Worm (Caenorhabditis elegans) whole organism, L4 larva: ENCODE data around the gene sam-4.
A peak's percentile ranks its signal among the peaks of the same experiment; 100 is the strongest.

Experiments used
- F26F4.8 ChIP-seq: fragments of 200-800 bp; sonication (Bioruptor generic); conservative IDR thresholded peaks from 2 replicates; pipeline ENCODE4 v1.3.6; 2022; ENCODE audit warnings: missing genetic modification characterization, missing compliant biosample characterization
- F37D6.2 ChIP-seq: sonication (generic microtip); optimal IDR thresholded peaks from 2 replicates; lab custom pipeline; 2016; ENCODE audit warnings: mild to moderate bottlenecking, missing genetic modification characterization, missing compliant biosample characterization
- F44E2.7 ChIP-seq: fragments of 200-800 bp; sonication (Bioruptor generic); IDR thresholded peaks from 2 replicates; pipeline ENCODE4 v2.1.2; 2022; ENCODE audit warnings: missing genetic modification characterization, missing compliant biosample characterization
- R02D3.7 ChIP-seq: fragments of 150-350 bp; sonication (generic microtip); optimal IDR thresholded peaks from 3 replicates; lab custom pipeline; 2014; ENCODE audit warnings: missing biosample characterization, missing genetic modification characterization
- T26A8.4 ChIP-seq: fragments of 200-800 bp; sonication (Bioruptor generic); IDR thresholded peaks from 2 replicates; pipeline ENCODE4 v1.3.6; 2022; ENCODE audit warnings: missing genetic modification characterization, missing compliant biosample characterization
- Y105C5A.15 ChIP-seq: fragments of 200-800 bp; sonication (Bioruptor generic); IDR thresholded peaks from 2 replicates; pipeline ENCODE4 v1.3.6; 2022; ENCODE audit warnings: missing genetic modification characterization, missing compliant biosample characterization
- Y48G9A.11 ChIP-seq: fragments of 200-800 bp; sonication (Bioruptor generic); IDR thresholded peaks from 2 replicates; pipeline ENCODE4 v1.3.6; 2022; ENCODE audit warnings: missing genetic modification reagents, missing genetic modification characterization, missing compliant biosample characterization
- Y75B8A.6 ChIP-seq: fragments of 200-800 bp; sonication (Bioruptor generic); IDR thresholded peaks from 2 replicates; pipeline ENCODE4 v1.3.6; 2022; ENCODE audit warnings: missing genetic modification reagents, missing genetic modification characterization, missing compliant biosample characterization
- aly-2 ChIP-seq: sonication (generic microtip); optimal IDR thresholded peaks from 2 replicates; lab custom pipeline; 2018; ENCODE audit warnings: missing biosample characterization, missing genetic modification characterization
- ama-1 ChIP-seq: fragments of 150-350 bp; optimal IDR thresholded peaks from 2 replicates; lab custom pipeline; 2014; ENCODE audit warnings: inconsistent platforms, mixed read lengths
- arid-1 ChIP-seq: fragments of 200-800 bp; sonication (Bioruptor generic); conservative IDR thresholded peaks from 2 replicates; pipeline ENCODE4 v1.3.6; 2022; ENCODE audit warnings: missing genetic modification reagents, missing genetic modification characterization, missing compliant biosample characterization
- attf-4 ChIP-seq: sonication (generic microtip); optimal IDR thresholded peaks from 3 replicates; lab custom pipeline; 2017; ENCODE audit warnings: missing biosample characterization, missing genetic modification characterization
- ceh-20 ChIP-seq: fragments of 200-800 bp; sonication (Bioruptor generic); IDR thresholded peaks from 2 replicates; pipeline ENCODE4 v1.3.6; 2022; ENCODE audit warnings: missing genetic modification reagents, missing genetic modification characterization, missing compliant biosample characterization
- ceh-32 ChIP-seq: sonication (generic microtip); optimal IDR thresholded peaks from 2 replicates; lab custom pipeline; 2016; ENCODE audit warnings: mild to moderate bottlenecking, missing genetic modification characterization, missing compliant biosample characterization; ENCODE audit not compliant: poor library complexity
- ceh-62 ChIP-seq: sonication (generic microtip); optimal IDR thresholded peaks from 2 replicates; lab custom pipeline; 2017; ENCODE audit warnings: missing biosample characterization, missing genetic modification characterization
- daf-16 ChIP-seq, 3 experiments: sonication (generic microtip); optimal IDR thresholded peaks; 2 replicates each; lab custom pipeline; 2016 to 2017; ENCODE audit warnings: missing genetic modification characterization in 3 of 3, missing genetic modification reagents in 3 of 3, mild to moderate bottlenecking in 2 of 3, missing compliant biosample characterization in 2 of 3, missing biosample characterization in 1 of 3, moderate library complexity in 1 of 3
- dmd-9 ChIP-seq: fragments of 200-800 bp; sonication (Bioruptor generic); IDR thresholded peaks from 2 replicates; pipeline ENCODE4 v1.3.6; 2022; ENCODE audit warnings: missing genetic modification reagents, missing genetic modification characterization, missing compliant biosample characterization
- dve-1 ChIP-seq: sonication (generic microtip); optimal IDR thresholded peaks from 2 replicates; lab custom pipeline; 2017; ENCODE audit warnings: antibody characterized with exemption, mild to moderate bottlenecking, missing genetic modification characterization, missing compliant biosample characterization; ENCODE audit not compliant: insufficient read depth
- egl-27 ChIP-seq: sonication (generic microtip); optimal IDR thresholded peaks from 3 replicates; lab custom pipeline; 2017; ENCODE audit warnings: missing biosample characterization, missing genetic modification reagents, missing genetic modification characterization
- egl-43 ChIP-seq: fragments of 200-800 bp; sonication (Bioruptor generic); IDR thresholded peaks from 2 replicates; pipeline ENCODE4 v1.3.6; 2022; ENCODE audit warnings: missing genetic modification reagents, missing genetic modification characterization, missing compliant biosample characterization
- fkh-10 ChIP-seq: fragments of 150-350 bp; optimal IDR thresholded peaks from 2 replicates; lab custom pipeline; 2014; ENCODE audit warnings: missing biosample characterization, missing genetic modification reagents, missing genetic modification characterization
- hlh-11 ChIP-seq: fragments of 200-800 bp; sonication (Bioruptor generic); optimal IDR thresholded peaks from 2 replicates; lab custom pipeline; 2018; ENCODE audit warnings: mild to moderate bottlenecking, missing genetic modification characterization, missing compliant biosample characterization
- jun-1 ChIP-seq: fragments of 150-350 bp; optimal IDR thresholded peaks from 2 replicates; lab custom pipeline; 2014; ENCODE audit warnings: missing biosample characterization, missing genetic modification reagents, missing genetic modification characterization
- lim-7 ChIP-seq: fragments of 200-800 bp; sonication (Bioruptor generic); IDR thresholded peaks from 2 replicates; pipeline ENCODE4 v1.3.6; 2022; ENCODE audit warnings: missing genetic modification characterization, missing compliant biosample characterization
- lin-13 ChIP-seq: fragments of 150-350 bp; optimal IDR thresholded peaks from 2 replicates; lab custom pipeline; 2014; ENCODE audit warnings: missing biosample characterization, missing genetic modification reagents, missing genetic modification characterization
- lin-15B ChIP-seq: fragments of 150-350 bp; sonication (generic microtip); optimal IDR thresholded peaks from 3 replicates; lab custom pipeline; 2014; ENCODE audit warnings: missing biosample characterization, missing genetic modification characterization
- lin-29 ChIP-seq: fragments of 200-800 bp; sonication (Bioruptor generic); IDR thresholded peaks from 2 replicates; pipeline ENCODE4 v1.3.6; 2022; ENCODE audit warnings: missing genetic modification reagents, missing genetic modification characterization, missing compliant biosample characterization
- lin-38 ChIP-seq: fragments of 200-800 bp; sonication (Bioruptor generic); IDR thresholded peaks from 2 replicates; pipeline ENCODE4 v1.3.6; 2022; ENCODE audit warnings: missing genetic modification reagents, missing genetic modification characterization, missing compliant biosample characterization
- lin-39 ChIP-seq: fragments of 150-350 bp; optimal IDR thresholded peaks from 2 replicates; lab custom pipeline; 2014; ENCODE audit warnings: missing biosample characterization, missing genetic modification reagents, missing genetic modification characterization
- lsy-2 ChIP-seq, 2 experiments: fragments of 150-350 bp in 1 of 2; sonication (generic microtip) in 1 of 2; optimal IDR thresholded peaks; 2 replicates each; lab custom pipeline; 2014 to 2017; ENCODE audit warnings: missing biosample characterization in 2 of 2, missing genetic modification characterization in 2 of 2
- madf-5 ChIP-seq, 2 experiments: fragments of 200-800 bp; sonication (Bioruptor generic); IDR thresholded peaks; 2 replicates each; pipeline ENCODE4 v1.3.6; 2022; ENCODE audit warnings: missing compliant biosample characterization in 2 of 2, missing genetic modification characterization in 2 of 2
- mdt-29 ChIP-seq: fragments of 200-800 bp; sonication (Bioruptor generic); IDR thresholded peaks from 2 replicates; pipeline ENCODE4 v1.3.6; 2022; ENCODE audit warnings: missing genetic modification reagents, missing genetic modification characterization, missing compliant biosample characterization
- mep-1 ChIP-seq: fragments of 150-350 bp; sonication (generic microtip); optimal IDR thresholded peaks from 3 replicates; lab custom pipeline; 2014; ENCODE audit warnings: missing biosample characterization, missing genetic modification characterization
- mes-2 ChIP-seq: sonication (generic microtip); optimal IDR thresholded peaks from 2 replicates; lab custom pipeline; 2016; ENCODE audit warnings: missing genotype, mild to moderate bottlenecking, missing genetic modification characterization, missing compliant biosample characterization; ENCODE audit not compliant: poor library complexity, severe bottlenecking
- mxl-2 ChIP-seq: fragments of 200-800 bp; sonication (Bioruptor generic); conservative IDR thresholded peaks from 2 replicates; pipeline ENCODE4 v1.3.6; 2022; ENCODE audit warnings: missing genetic modification reagents, missing genetic modification characterization, missing compliant biosample characterization
- mxl-3 ChIP-seq: fragments of 200-800 bp; sonication (Bioruptor generic); optimal IDR thresholded peaks from 2 replicates; lab custom pipeline; 2018; ENCODE audit warnings: mild to moderate bottlenecking, missing genetic modification characterization, missing compliant biosample characterization
- nhr-10 ChIP-seq: fragments of 150-350 bp; optimal IDR thresholded peaks from 2 replicates; lab custom pipeline; 2014; ENCODE audit warnings: missing biosample characterization, missing genetic modification characterization
- nhr-11 ChIP-seq: fragments of 150-350 bp; optimal IDR thresholded peaks from 2 replicates; lab custom pipeline; 2014; ENCODE audit warnings: missing biosample characterization, missing genetic modification characterization
- nhr-111 ChIP-seq: fragments of 200-800 bp; sonication (Bioruptor generic); optimal IDR thresholded peaks from 2 replicates; lab custom pipeline; 2018; ENCODE audit warnings: mild to moderate bottlenecking, missing genetic modification characterization, missing compliant biosample characterization
- nhr-42 ChIP-seq: fragments of 200-800 bp; sonication (Bioruptor generic); IDR thresholded peaks from 2 replicates; pipeline ENCODE4 v1.3.6; 2022; ENCODE audit warnings: missing genetic modification characterization, missing compliant biosample characterization
- nhr-77 ChIP-seq: fragments of 150-350 bp; optimal IDR thresholded peaks from 2 replicates; lab custom pipeline; 2014; ENCODE audit warnings: missing biosample characterization, missing genetic modification characterization
- php-3 ChIP-seq: fragments of 200-800 bp; sonication (Bioruptor generic); IDR thresholded peaks from 2 replicates; pipeline ENCODE4 v1.3.6; 2022; ENCODE audit warnings: missing genetic modification reagents, missing genetic modification characterization, missing compliant biosample characterization
- rbr-2 ChIP-seq: sonication (generic microtip); optimal IDR thresholded peaks from 2 replicates; lab custom pipeline; 2016; ENCODE audit warnings: missing genotype, missing genetic modification characterization, missing compliant biosample characterization
- skn-1 ChIP-seq: fragments of 150-350 bp; optimal IDR thresholded peaks from 2 replicates; lab custom pipeline; 2014; ENCODE audit warnings: missing biosample characterization, missing genetic modification characterization
- spr-1 ChIP-seq: sonication (generic microtip); optimal IDR thresholded peaks from 2 replicates; lab custom pipeline; 2016; ENCODE audit warnings: mild to moderate bottlenecking, missing genetic modification characterization, missing compliant biosample characterization
- tra-1 ChIP-seq: fragments of 200-800 bp; sonication (Bioruptor generic); IDR thresholded peaks from 2 replicates; pipeline ENCODE4 v1.3.6; 2022; ENCODE audit warnings: missing genetic modification reagents, missing genetic modification characterization, missing compliant biosample characterization
- unc-62 ChIP-seq, 3 experiments: fragments of 150-350 bp in 1 of 3; sonication (generic microtip); optimal IDR thresholded peaks in 2 of 3; peaks in 1 of 3; 1 replicate in 1 of 3; 2 replicates in 2 of 3; lab custom pipeline; 2014 to 2017; ENCODE audit warnings: missing biosample characterization in 3 of 3, missing genetic modification characterization in 3 of 3, missing genetic modification reagents in 3 of 3, missing genotype in 1 of 3
- vab-7 ChIP-seq: fragments of 200-800 bp; sonication (Bioruptor generic); IDR thresholded peaks from 2 replicates; pipeline ENCODE4 v1.3.6; 2022; ENCODE audit warnings: missing genetic modification reagents, missing genetic modification characterization, missing compliant biosample characterization
- zfp-2 ChIP-seq: sonication (generic microtip); optimal IDR thresholded peaks from 2 replicates; lab custom pipeline; 2016; ENCODE audit warnings: mild to moderate bottlenecking, missing genetic modification characterization, missing compliant biosample characterization
- zfp-3 ChIP-seq: fragments of 200-800 bp; sonication (Bioruptor generic); conservative IDR thresholded peaks from 2 replicates; pipeline ENCODE4 v1.3.6; 2022; ENCODE audit warnings: missing genetic modification reagents, missing genetic modification characterization, missing compliant biosample characterization
- zip-2 ChIP-seq: fragments of 150-350 bp; optimal IDR thresholded peaks from 2 replicates; lab custom pipeline; 2014; ENCODE audit warnings: missing biosample characterization, missing genetic modification characterization

Gene sam-4

DNA sequence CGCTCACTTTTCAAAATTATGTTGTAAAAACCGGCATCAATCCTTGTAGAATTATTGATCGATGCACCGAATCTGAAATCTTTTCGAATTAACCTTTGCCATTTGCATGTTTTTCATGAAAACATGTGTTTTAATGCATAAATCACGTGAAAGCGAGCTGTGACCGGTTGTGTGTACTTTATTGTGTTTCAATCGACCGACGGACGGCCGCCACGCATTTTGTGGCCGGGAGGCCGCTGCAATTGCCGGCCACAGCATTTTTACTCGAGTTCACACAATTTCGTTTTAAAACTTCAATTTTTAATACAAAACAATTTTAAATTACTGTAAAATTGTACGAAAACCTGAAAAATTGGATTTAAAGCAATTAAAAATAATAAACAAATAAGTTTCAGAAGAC is 39.9 kb upstream of the sam-4 start, which contains the start of gene C25H3.11:
Gene C25H3.11 (minus strand): TSS at position 82 of the 400 bp plus-strand sequence.
- TF ChIP-seq nhr-11 (tag; lab: Kevin White, UChicago) (no peak), tra-1 (GFP tag; lab: Robert Waterston, UW) (no peak), skn-1 (tag; lab: Kevin White, UChicago) (no peak), nhr-111 (GFP tag; lab: Kevin White, UChicago) (no peak), egl-27 (tag; lab: Kevin White, UChicago) (no peak), lin-13 (no peak), Y75B8A.6 (GFP tag; lab: Robert Waterston, UW) (0 out of 2 replicates have a peak, but pooled peaks have one; percentile 10), jun-1 (tag; lab: Kevin White, UChicago) (no peak), lin-29 (GFP tag; lab: Robert Waterston, UW) (no peak), mdt-29 (GFP tag; lab: Robert Waterston, UW) (no peak), dmd-9 (GFP tag; lab: Robert Waterston, UW) (no peak), T26A8.4 (0 out of 2 replicates have a peak, but pooled peaks have one; percentile 15), aly-2 (tag; lab: Kevin White, UChicago) (no peak), madf-5 (GFP tag; IDR thresholded peaks at IDR 0.05; lab: Robert Waterston, UW) (no peak), nhr-42 (GFP tag; lab: Robert Waterston, UW) (no peak), lim-7 (GFP tag; lab: Robert Waterston, UW) (no peak), zfp-3 (GFP tag; lab: Robert Waterston, UW) (no peak), ceh-32 (tag; lab: Kevin White, UChicago) (no peak), mxl-2 (GFP tag; lab: Robert Waterston, UW) (no peak), Y105C5A.15 (GFP tag; lab: Robert Waterston, UW) (no peak), F37D6.2 (tag; lab: Kevin White, UChicago) (no peak), R02D3.7 (no peak), mep-1 (tag; lab: Kevin White, UChicago) (peak; percentile 47), egl-43 (GFP tag; lab: Robert Waterston, UW) (0 out of 2 replicates have a peak, but pooled peaks have one; percentile 55), lin-15B (no peak), F44E2.7 (0 out of 2 replicates have a peak, but pooled peaks have one; percentile 45), mxl-3 (peak; percentile 54), mes-2 (tag; lab: Kevin White, UChicago) (peak; percentile 64), arid-1 (0 out of 2 replicates have a peak, but pooled peaks have one; percentile 24), zfp-2 (tag; lab: Kevin White, UChicago) (no peak), spr-1 (peak; percentile 28), fkh-10 (GFP tag; lab: Kevin White, UChicago) (no peak), zip-2 (tag; lab: Kevin White, UChicago) (no peak), ceh-62 (tag; lab: Kevin White, UChicago) (no peak), vab-7 (peak; percentile 20; the same call in 1 of the 2 replicates), lsy-2 (tag; optimal IDR thresholded peaks at IDR 0.05; lab: Kevin White, UChicago) (no peak), dve-1 (peak; percentile 49), nhr-77 (tag; lab: Kevin White, UChicago) (peak; percentile 37), attf-4 (tag; lab: Kevin White, UChicago) (no peak), lin-38 (GFP tag; lab: Robert Waterston, UW) (no peak), ceh-20 (GFP tag; lab: Robert Waterston, UW) (no peak), rbr-2 (tag; lab: Kevin White, UChicago) (no peak), nhr-10 (tag; lab: Kevin White, UChicago) (no peak), hlh-11 (peak; percentile 78), ama-1 (peak; percentile 53), php-3 (GFP tag; lab: Robert Waterston, UW) (0 out of 2 replicates have a peak, but pooled peaks have one; percentile 32), F26F4.8 (no peak), Y48G9A.11 (GFP tag; lab: Robert Waterston, UW) (no peak), daf-16 (GFP tag; optimal IDR thresholded peaks at IDR 0.05; lab: Kevin White, UChicago) (no peak), daf-16 (tag; optimal IDR thresholded peaks at IDR 0.05; lab: Kevin White, UChicago) (peak; percentile 66), unc-62 (GFP tag; optimal IDR thresholded peaks at IDR 0.05 in 1 of 2; lab: Kevin White, UChicago) (peak in 1 of 2 experiments; percentile 76), unc-62 (tag; optimal IDR thresholded peaks at IDR 0.05; lab: Kevin White, UChicago) (no peak), lin-39 (tag; lab: Kevin White, UChicago) (no peak)
